Worm (Caenorhabditis elegans): ENCODE data around the gene str-190.
"Not testable (repeated sequence)": the region's sequence is repeated elsewhere in the genome, so short reads cannot be mapped to it uniquely, and the experiment has no call there.

The str-190 gene

ce11 chrV:7454236-7454635, 24.1 kb downstream of the str-190 start, which contains the start of gene try-8:
try-8 (minus strand) TSS chrV:7454336.
- TF ChIP-seq zfp-3 (GFP tag; conservative IDR thresholded peaks at IDR 0.05) (no peak), dpl-1 (GFP tag; optimal IDR thresholded peaks at IDR 0.05) (no peak), Y48G9A.11 (GFP tag; IDR thresholded peaks at IDR 0.05) (no peak), arid-1 (GFP tag; conservative IDR thresholded peaks at IDR 0.05) (no peak), daf-19 (GFP tag; conservative IDR thresholded peaks at IDR 0.05) (no peak), snpc-1.2 (GFP tag; IDR thresholded peaks at IDR 0.05) (no peak), zip-2 (tag; optimal IDR thresholded peaks at IDR 0.05) (no peak)

- TF ChIP-seq zfp-2 (tag; optimal IDR thresholded peaks at IDR 0.05): no peak
- no peak for TF ChIP-seq ceh-28 (tag; optimal IDR thresholded peaks at IDR 0.05)
- TF ChIP-seq pqm-1 (tag; optimal IDR thresholded peaks at IDR 0.05): no peak
- TF ChIP-seq lsy-2 (tag; optimal IDR thresholded peaks at IDR 0.05): no peak
- no peak for TF ChIP-seq F26F4.8 (GFP tag; conservative IDR thresholded peaks at IDR 0.05)
Observed at ce11 chrV:7451421-7451820, 26.9 kb downstream of the str-190 start, which contains the start of gene try-11. try-11 (plus strand) TSS chrV:7451721.

- TF ChIP-seq nhr-11 (tag; optimal IDR thresholded peaks at IDR 0.05) (no peak), egl-43 (GFP tag; IDR thresholded peaks at IDR 0.05) (no peak), mep-1 (tag; optimal IDR thresholded peaks at IDR 0.05) (no peak), sdz-12 (GFP tag; optimal IDR thresholded peaks at IDR 0.05) (no peak), unc-62 (GFP tag; optimal IDR thresholded peaks at IDR 0.05 in 1 of 2) (peak in 1 of 2 experiments; percentile 50), unc-62 (tag; optimal IDR thresholded peaks at IDR 0.05) (no peak), aha-1 (tag) (peak; percentile 70), unc-130 (GFP tag; optimal IDR thresholded peaks at IDR 0.05) (no peak), madf-5 (GFP tag; IDR thresholded peaks at IDR 0.05) (no peak)
Observed at ce11 chrV:7449303-7449827, 28.9 kb downstream of the str-190 start, which contains the start of gene try-12. try-12 (plus strand) TSS chrV:7449353.

- peak; percentile 44 for TF ChIP-seq nhr-28 (tag; optimal IDR thresholded peaks at IDR 0.05)
- TF ChIP-seq hlh-11 (tag; optimal IDR thresholded peaks at IDR 0.05): no peak
- TF ChIP-seq hlh-30 (tag; optimal IDR thresholded peaks at IDR 0.05; ENCODE audit: insufficient read depth): peak; percentile 14
Observed at ce11 chrV:7446965-7447364, 31.3 kb downstream of the str-190 start, which contains the start of gene F25E5.5. F25E5.5 (plus strand) TSS chrV:7447265.

- TF ChIP-seq cey-2 (tag; optimal IDR thresholded peaks at IDR 0.05; ENCODE audit: borderline replicate concordance, insufficient read depth); Y5F2A.4 (GFP tag; optimal IDR thresholded peaks at IDR 0.05); lsy-2 (tag; optimal IDR thresholded peaks at IDR 0.05): not testable (repeated sequence)
Observed at ce11 chrV:7444331-7444730, 34.0 kb downstream of the str-190 start, which contains the start of gene nhr-141. nhr-141 (plus strand) TSS chrV:7444661.

ce11 chrV:7443480-7443879, 34.8 kb downstream of the str-190 start:
- TF ChIP-seq vab-7 (GFP tag; IDR thresholded peaks at IDR 0.05) (0 out of 2 replicates have a peak, but pooled peaks have one; percentile 25), arid-1 (GFP tag; conservative IDR thresholded peaks at IDR 0.05) (0 out of 2 replicates have a peak, but pooled peaks have one; percentile 41), madf-5 (GFP tag; IDR thresholded peaks at IDR 0.05) (0 out of 4 replicates have a peak, but pooled peaks of 1 of the 2 experiments have one; percentile 17), tag-97 (GFP tag; IDR thresholded peaks at IDR 0.05) (0 out of 2 replicates have a peak, but pooled peaks have one; percentile 36), zip-11 (GFP tag; IDR thresholded peaks at IDR 0.05) (peak; percentile 62; the same call in 1 of the 2 replicates)

- TF ChIP-seq dmd-9 (GFP tag; IDR thresholded peaks at IDR 0.05) (no peak), F44E2.7 (GFP tag; IDR thresholded peaks at IDR 0.05) (no peak), lim-7 (GFP tag; IDR thresholded peaks at IDR 0.05) (no peak), nhr-10 (tag; optimal IDR thresholded peaks at IDR 0.05) (no peak), nhr-42 (GFP tag; IDR thresholded peaks at IDR 0.05) (no peak), T20F7.1 (GFP tag; optimal IDR thresholded peaks at IDR 0.05) (no peak), nhr-76 (tag; optimal IDR thresholded peaks at IDR 0.05) (no peak), lin-38 (GFP tag; IDR thresholded peaks at IDR 0.05) (no peak), F10B5.3 (tag; optimal IDR thresholded peaks at IDR 0.05) (no peak), daf-8 (GFP tag; IDR thresholded peaks at IDR 0.05) (no peak), nhr-237 (tag; optimal IDR thresholded peaks at IDR 0.05) (no peak)
Observed at ce11 chrV:7439807-7440206, 38.5 kb downstream of the str-190 start, which contains the start of gene try-13. try-13 (plus strand) TSS chrV:7440107.

Measured in whole organism, L4 larva.